Worm (Caenorhabditis elegans) whole organism, L3 larva: ENCODE results near the gene Y53F4B.18.

Experiments
- R02D3.7 ChIP-seq: fragments of 150-350 bp; optimal IDR thresholded peaks from 2 replicates; lab custom pipeline; 2014; ENCODE audit warnings: missing biosample characterization, missing genetic modification characterization
- ZK546.5 ChIP-seq: sonication (generic microtip); optimal IDR thresholded peaks from 2 replicates; lab custom pipeline; 2017; ENCODE audit warnings: missing biosample characterization, missing genetic modification characterization
- aly-2 ChIP-seq: fragments of 150-350 bp; optimal IDR thresholded peaks from 2 replicates; lab custom pipeline; 2014; ENCODE audit warnings: missing biosample characterization, missing genetic modification characterization
- ama-1 ChIP-seq: fragments of 150-350 bp; optimal IDR thresholded peaks from 2 replicates; lab custom pipeline; 2018
- ceh-16 ChIP-seq: sonication (generic microtip); optimal IDR thresholded peaks from 2 replicates; lab custom pipeline; 2017; ENCODE audit warnings: missing biosample characterization, missing genetic modification characterization
- ceh-28 ChIP-seq: fragments of 150-350 bp; optimal IDR thresholded peaks from 2 replicates; lab custom pipeline; 2014; ENCODE audit warnings: missing biosample characterization, missing genetic modification reagents, missing genetic modification characterization
- ceh-82 ChIP-seq: fragments of 150-350 bp; optimal IDR thresholded peaks from 2 replicates; lab custom pipeline; 2014; ENCODE audit warnings: missing biosample characterization, missing genetic modification characterization
- ceh-9 ChIP-seq: sonication (generic microtip); optimal IDR thresholded peaks from 2 replicates; lab custom pipeline; 2018; ENCODE audit warnings: missing biosample characterization, missing genetic modification characterization
- daf-12 ChIP-seq: fragments of 150-350 bp; optimal IDR thresholded peaks from 2 replicates; lab custom pipeline; 2014; ENCODE audit warnings: missing biosample characterization, missing genetic modification reagents, missing genetic modification characterization
- egl-27 ChIP-seq: sonication (generic microtip); optimal IDR thresholded peaks from 4 replicates; lab custom pipeline; 2017; ENCODE audit warnings: missing biosample characterization, missing genetic modification reagents, missing genetic modification characterization
- egl-5 ChIP-seq: fragments of 150-350 bp; optimal IDR thresholded peaks from 2 replicates; lab custom pipeline; 2017; ENCODE audit warnings: missing biosample characterization, missing genetic modification reagents, missing genetic modification characterization, inconsistent platforms
- elt-1 ChIP-seq: fragments of 150-350 bp; optimal IDR thresholded peaks from 2 replicates; lab custom pipeline; 2014; ENCODE audit warnings: missing biosample characterization, missing genetic modification characterization
- elt-2 ChIP-seq: sonication (generic microtip); optimal IDR thresholded peaks from 2 replicates; lab custom pipeline; 2016; ENCODE audit warnings: missing genetic modification reagents, mild to moderate bottlenecking, missing genetic modification characterization, missing compliant biosample characterization
- elt-3 ChIP-seq, 3 experiments: fragments of 150-350 bp in 1 of 3; sonication (generic microtip) in 2 of 3; optimal IDR thresholded peaks; 2 replicates in 2 of 3; 4 replicates in 1 of 3; lab custom pipeline; 2014 to 2017; ENCODE audit warnings: missing biosample characterization in 3 of 3, missing genetic modification characterization in 3 of 3
- eor-1 ChIP-seq, 2 experiments: fragments of 150-350 bp; optimal IDR thresholded peaks; 2 replicates each; lab custom pipeline; 2014 to 2018; ENCODE audit warnings: missing biosample characterization in 2 of 2, missing genetic modification characterization in 2 of 2
- fkh-10 ChIP-seq: sonication (generic microtip); optimal IDR thresholded peaks from 2 replicates; lab custom pipeline; 2017; ENCODE audit warnings: missing biosample characterization, missing genetic modification reagents, missing genetic modification characterization
- fkh-2 ChIP-seq: fragments of 150-350 bp; optimal IDR thresholded peaks from 2 replicates; lab custom pipeline; 2014; ENCODE audit warnings: missing biosample characterization, missing genetic modification reagents, missing genetic modification characterization
- hmg-11 ChIP-seq: sonication (generic microtip); optimal IDR thresholded peaks from 2 replicates; lab custom pipeline; 2016; ENCODE audit warnings: missing genetic modification characterization, missing compliant biosample characterization
- jun-1 ChIP-seq: fragments of 150-350 bp; optimal IDR thresholded peaks from 2 replicates; lab custom pipeline; 2014; ENCODE audit warnings: missing biosample characterization, missing genetic modification reagents, missing genetic modification characterization
- lin-15B ChIP-seq: fragments of 150-350 bp; optimal IDR thresholded peaks from 2 replicates; lab custom pipeline; 2014; ENCODE audit warnings: missing biosample characterization, missing genetic modification characterization
- lin-39 ChIP-seq: fragments of 150-350 bp; optimal IDR thresholded peaks from 2 replicates; lab custom pipeline; 2018; ENCODE audit warnings: missing biosample characterization, missing genetic modification reagents, missing genetic modification characterization
- lsy-12 ChIP-seq: sonication (generic microtip); optimal IDR thresholded peaks from 2 replicates; lab custom pipeline; 2016; ENCODE audit warnings: mild to moderate bottlenecking, missing genetic modification characterization, missing compliant biosample characterization
- mdl-1 ChIP-seq: fragments of 150-350 bp; optimal IDR thresholded peaks from 2 replicates; lab custom pipeline; 2014; ENCODE audit warnings: missing biosample characterization, missing genetic modification characterization
- mml-1 ChIP-seq: fragments of 150-350 bp; sonication (generic microtip); optimal IDR thresholded peaks from 3 replicates; lab custom pipeline; 2014; ENCODE audit warnings: missing biosample characterization, missing genetic modification characterization
- nfya-1 ChIP-seq: sonication (generic microtip); optimal IDR thresholded peaks from 2 replicates; lab custom pipeline; 2017; ENCODE audit warnings: missing genetic modification characterization, mild to moderate bottlenecking, missing compliant biosample characterization, antibody characterized with exemption, moderate library complexity; ENCODE audit not compliant: insufficient read depth
- nhr-11 ChIP-seq: fragments of 150-350 bp; optimal IDR thresholded peaks from 2 replicates; lab custom pipeline; 2014; ENCODE audit warnings: missing biosample characterization, missing genetic modification characterization
- nhr-12 ChIP-seq: fragments of 150-350 bp; optimal IDR thresholded peaks from 2 replicates; lab custom pipeline; 2014; ENCODE audit warnings: missing biosample characterization, missing genetic modification characterization
- nhr-23 ChIP-seq: fragments of 150-350 bp; optimal IDR thresholded peaks from 2 replicates; lab custom pipeline; 2014; ENCODE audit warnings: missing biosample characterization, missing genetic modification reagents, missing genetic modification characterization
- nhr-237 ChIP-seq: fragments of 150-350 bp; optimal IDR thresholded peaks from 2 replicates; lab custom pipeline; 2014; ENCODE audit warnings: missing biosample characterization, missing genetic modification characterization
- nhr-25 ChIP-seq: sonication (generic microtip); optimal IDR thresholded peaks from 2 replicates; lab custom pipeline; 2017; ENCODE audit warnings: missing biosample characterization, missing genetic modification characterization
- nhr-28 ChIP-seq: fragments of 150-350 bp; optimal IDR thresholded peaks from 2 replicates; lab custom pipeline; 2014; ENCODE audit warnings: missing biosample characterization, missing genetic modification characterization
- nhr-43 ChIP-seq: sonication (generic microtip); optimal IDR thresholded peaks from 2 replicates; lab custom pipeline; 2016; ENCODE audit warnings: mild to moderate bottlenecking, missing genetic modification characterization, missing compliant biosample characterization; ENCODE audit not compliant: poor library complexity, severe bottlenecking
- nhr-67 ChIP-seq: fragments of 150-350 bp; optimal IDR thresholded peaks from 2 replicates; lab custom pipeline; 2014; ENCODE audit warnings: missing biosample characterization, missing genetic modification characterization
- nhr-76 ChIP-seq: fragments of 150-350 bp; sonication (generic microtip); optimal IDR thresholded peaks from 5 replicates; lab custom pipeline; 2014; ENCODE audit warnings: missing biosample characterization, missing genetic modification characterization
- nhr-77 ChIP-seq: fragments of 150-350 bp; optimal IDR thresholded peaks from 2 replicates; lab custom pipeline; 2014; ENCODE audit warnings: missing biosample characterization, missing genetic modification characterization
- pha-4 ChIP-seq: fragments of 150-350 bp; optimal IDR thresholded peaks from 2 replicates; lab custom pipeline; 2014; ENCODE audit warnings: missing biosample characterization, missing genetic modification reagents, missing genetic modification characterization
- pqm-1 ChIP-seq: fragments of 150-350 bp; optimal IDR thresholded peaks from 2 replicates; lab custom pipeline; 2017; ENCODE audit warnings: missing biosample characterization, missing genetic modification characterization, inconsistent platforms
- sea-2 ChIP-seq: fragments of 150-350 bp; sonication (generic microtip); optimal IDR thresholded peaks from 4 replicates; lab custom pipeline; 2014; ENCODE audit warnings: missing biosample characterization, missing genetic modification reagents, missing genetic modification characterization
- skn-1 ChIP-seq: fragments of 150-350 bp; optimal IDR thresholded peaks from 2 replicates; lab custom pipeline; 2014; ENCODE audit warnings: missing biosample characterization, missing genetic modification characterization
- snpc-4 ChIP-seq: fragments of 150-350 bp; optimal IDR thresholded peaks from 2 replicates; lab custom pipeline; 2014; ENCODE audit warnings: missing biosample characterization, missing genetic modification characterization
- tbx-2 ChIP-seq: sonication (generic microtip); optimal IDR thresholded peaks from 2 replicates; lab custom pipeline; 2016; ENCODE audit warnings: mild to moderate bottlenecking, missing genetic modification characterization, missing compliant biosample characterization
- unc-39 ChIP-seq: sonication (generic microtip); optimal IDR thresholded peaks from 4 replicates; lab custom pipeline; 2017; ENCODE audit warnings: missing biosample characterization, missing genetic modification characterization
- unc-62 ChIP-seq: fragments of 150-350 bp; sonication (generic microtip); optimal IDR thresholded peaks from 4 replicates; lab custom pipeline; 2014; ENCODE audit warnings: missing biosample characterization, missing genetic modification reagents, missing genetic modification characterization
- zag-1 ChIP-seq: fragments of 150-350 bp; optimal IDR thresholded peaks from 2 replicates; lab custom pipeline; 2014; ENCODE audit warnings: missing biosample characterization, missing genetic modification characterization
- ztf-11 ChIP-seq: fragments of 150-350 bp; optimal IDR thresholded peaks from 2 replicates; lab custom pipeline; 2014; ENCODE audit warnings: missing biosample characterization, missing genetic modification characterization
- ztf-4 ChIP-seq: fragments of 150-350 bp; optimal IDR thresholded peaks from 2 replicates; lab custom pipeline; 2014; ENCODE audit warnings: missing biosample characterization, missing genetic modification characterization

Y53F4B.18 gene

ce11 chrII:15037782-15038181, 33.7 kb downstream of the Y53F4B.18 start, which contains the start of gene Y53F4B.14:
Gene Y53F4B.14 (plus strand): TSS chrII:15037991.
- TF ChIP-seq mml-1 (tag; lab: Kevin White, UChicago) (no peak), snpc-4 (tag; lab: Kevin White, UChicago) (no peak), nhr-43 (tag; lab: Kevin White, UChicago) (no peak), fkh-10 (GFP tag; lab: Kevin White, UChicago) (no peak), ceh-16 (tag; lab: Kevin White, UChicago) (no peak), nhr-12 (tag; lab: Kevin White, UChicago) (no peak), elt-3 (tag; optimal IDR thresholded peaks at IDR 0.05; lab: Kevin White, UChicago) (no peak)

DNA sequence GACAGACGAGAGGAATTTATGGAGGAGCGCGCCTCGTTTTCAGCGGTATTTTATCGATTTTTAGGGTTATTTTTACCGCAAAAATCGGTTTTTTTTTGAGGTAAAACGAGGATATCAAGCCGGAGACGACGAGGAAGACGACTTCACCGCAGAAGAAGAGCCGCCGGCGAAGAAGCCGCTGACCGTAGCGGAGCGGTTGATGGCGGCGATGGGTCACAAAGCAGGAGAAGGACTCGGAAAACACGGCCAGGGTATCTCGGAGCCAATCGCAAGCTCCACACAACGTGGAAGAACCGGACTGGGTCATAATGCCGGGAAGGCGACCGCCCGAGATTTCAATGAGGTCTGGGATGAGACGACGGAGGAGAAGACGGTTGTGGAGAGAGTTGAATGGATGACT, 45.1 kb downstream of the Y53F4B.18 start:
- TF ChIP-seq zag-1 (tag; lab: Kevin White, UChicago) (no peak), mml-1 (tag; lab: Kevin White, UChicago) (no peak), jun-1 (no peak), ceh-9 (no peak), lin-39 (tag; lab: Kevin White, UChicago) (no peak), hmg-11 (tag; lab: Kevin White, UChicago) (no peak), nhr-11 (tag; lab: Kevin White, UChicago) (no peak), nhr-67 (no peak), pqm-1 (tag; lab: Kevin White, UChicago) (no peak), ztf-4 (no peak), egl-5 (tag; lab: Kevin White, UChicago) (no peak)
- TF ChIP-seq, all 47 proteins: peak for 0

DNA sequence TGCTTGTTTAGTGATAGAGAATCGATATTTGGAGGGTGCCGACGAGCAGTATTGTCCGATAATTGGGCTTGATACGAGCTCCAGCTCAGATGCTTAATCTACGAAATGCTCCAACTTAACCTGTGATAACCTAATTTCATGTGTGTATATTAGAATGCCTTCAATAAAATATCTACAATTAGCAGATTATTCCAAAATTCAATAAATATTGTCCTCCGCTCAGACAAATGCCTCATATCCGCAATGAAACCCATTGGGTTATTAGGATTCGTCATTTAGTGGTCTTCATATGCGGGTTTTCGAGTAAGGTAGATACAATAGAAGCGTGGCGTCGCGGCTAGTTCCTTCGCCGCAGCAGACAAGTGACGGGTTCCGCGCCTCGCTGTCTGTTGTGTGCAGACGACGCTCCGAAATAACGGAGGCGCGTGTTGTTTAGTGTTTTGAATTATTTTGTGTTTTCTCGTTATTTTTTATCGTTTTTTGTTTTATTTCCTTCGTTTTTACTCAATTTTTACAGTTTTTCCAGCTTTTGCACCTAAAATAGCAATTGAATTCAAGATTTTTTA, 45.8 kb downstream of the Y53F4B.18 start, which contains the start of gene cmtr-1:
TSS of gene cmtr-1 (plus strand) at position 516 of the 566 bp plus-strand sequence.
- TF ChIP-seq lsy-12 (tag; lab: Kevin White, UChicago): peak; percentile 94
- peak; percentile 99 for TF ChIP-seq hmg-11 (tag; lab: Kevin White, UChicago)
- TF ChIP-seq daf-12 (tag; lab: Kevin White, UChicago): no peak
- no peak for TF ChIP-seq unc-39 (tag; lab: Kevin White, UChicago)
- no peak for TF ChIP-seq fkh-2 (tag; lab: Kevin White, UChicago)
- peak; percentile 52 for TF ChIP-seq nhr-67
- peak; percentile 62 for TF ChIP-seq ztf-4
- TF ChIP-seq nhr-76 (tag; lab: Kevin White, UChicago): peak; percentile 49
- peak in 1 of 2 experiments; percentile 13 for TF ChIP-seq eor-1 (tag; optimal IDR thresholded peaks at IDR 0.05; lab: Kevin White, UChicago)
- peak; percentile 4 for TF ChIP-seq mdl-1 (tag; lab: Kevin White, UChicago)
- peak; percentile 97 for TF ChIP-seq pha-4 (tag; lab: Kevin White, UChicago)
- peak; percentile 75 for TF ChIP-seq aly-2 (tag; lab: Kevin White, UChicago)
- peak; percentile 100 for TF ChIP-seq snpc-4 (tag; lab: Kevin White, UChicago)
- peak; percentile 86 for TF ChIP-seq pqm-1 (tag; lab: Kevin White, UChicago)
- peak; percentile 92 for TF ChIP-seq lin-15B
- peak; percentile 88 for TF ChIP-seq ceh-82
- peak; percentile 96 for TF ChIP-seq nhr-43 (tag; lab: Kevin White, UChicago)
- peak; percentile 88 for TF ChIP-seq fkh-10 (GFP tag; lab: Kevin White, UChicago)
- no peak for TF ChIP-seq ceh-9
- peak; percentile 80 for TF ChIP-seq elt-2 (tag; lab: Kevin White, UChicago)
- TF ChIP-seq skn-1 (tag; lab: Kevin White, UChicago): peak; percentile 90
- no peak for TF ChIP-seq ztf-11 (tag; lab: Kevin White, UChicago)
- TF ChIP-seq egl-5 (tag; lab: Kevin White, UChicago): peak; percentile 90
- TF ChIP-seq ceh-16 (tag; lab: Kevin White, UChicago): no peak
- TF ChIP-seq mml-1 (tag; lab: Kevin White, UChicago): no peak
- peak; percentile 85 for TF ChIP-seq ceh-28 (tag; lab: Kevin White, UChicago)
- TF ChIP-seq nhr-25 (tag; lab: Kevin White, UChicago): peak; percentile 98
- TF ChIP-seq nhr-237: no peak
- peak; percentile 95 for TF ChIP-seq nhr-77 (tag; lab: Kevin White, UChicago)
- TF ChIP-seq R02D3.7: peak; percentile 80
- peak; percentile 92 for TF ChIP-seq ama-1 (lab: Kevin White, UChicago)
- TF ChIP-seq egl-27 (tag; lab: Kevin White, UChicago): peak; percentile 74
- peak; percentile 47 for TF ChIP-seq unc-62
- peak; percentile 96 for TF ChIP-seq lin-39 (tag; lab: Kevin White, UChicago)
- TF ChIP-seq nhr-23: peak; percentile 97
- no peak for TF ChIP-seq nhr-11 (tag; lab: Kevin White, UChicago)
- TF ChIP-seq tbx-2 (tag; lab: Kevin White, UChicago): peak; percentile 93
- peak; percentile 92 for TF ChIP-seq nfya-1 (tag; lab: Kevin White, UChicago)
- TF ChIP-seq elt-3 (tag; optimal IDR thresholded peaks at IDR 0.05; lab: Kevin White, UChicago): peak in 1 of 3 experiments; percentile 10
- TF ChIP-seq sea-2: no peak
- TF ChIP-seq elt-1 (tag; lab: Kevin White, UChicago): peak; percentile 38
- TF ChIP-seq nhr-12 (tag; lab: Kevin White, UChicago): no peak
- peak; percentile 26 for TF ChIP-seq zag-1 (tag; lab: Kevin White, UChicago)
- peak; percentile 59 for TF ChIP-seq nhr-28 (tag; lab: Kevin White, UChicago)
- TF ChIP-seq ZK546.5: no peak
- peak; percentile 88 for TF ChIP-seq jun-1
